Worm (Caenorhabditis elegans) whole organism, L4/young adult: Measurements from ENCODE around the gene cki-1.

ENCODE experiments used
- W03F9.2 ChIP-seq: fragments of 150-350 bp; optimal IDR thresholded peaks from 2 replicates; lab custom pipeline; 2014; ENCODE audit warnings: missing biosample characterization, missing genetic modification characterization
- dao-5 ChIP-seq: sonication (generic microtip); optimal IDR thresholded peaks from 2 replicates; lab custom pipeline; 2016; ENCODE audit warnings: missing genotype, missing genetic modification characterization, moderate library complexity, missing compliant biosample characterization
- him-1 ChIP-seq: sonication (generic microtip); optimal IDR thresholded peaks from 2 replicates; lab custom pipeline; 2016; ENCODE audit warnings: missing genotype, missing genetic modification reagents, missing genetic modification characterization, missing compliant biosample characterization

DNA sequence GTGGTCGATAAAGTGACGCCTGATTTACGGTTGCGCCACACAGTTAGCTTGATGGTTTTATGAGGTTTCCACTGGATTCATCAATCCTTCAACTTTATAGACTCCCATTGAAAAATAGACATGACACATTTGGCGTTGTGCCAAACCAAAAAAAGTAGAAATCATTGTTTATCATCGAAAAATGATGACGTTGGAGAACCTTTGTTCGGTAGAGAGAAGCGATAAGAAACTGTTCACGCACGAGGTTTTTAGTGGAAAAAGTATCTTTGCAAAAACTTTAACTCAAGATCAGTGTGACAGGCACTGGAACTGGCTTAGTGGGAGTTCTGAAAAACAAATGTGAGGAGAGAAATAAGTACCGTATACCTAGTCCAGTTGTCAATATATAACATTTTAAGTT, 2.6 kb downstream of the cki-1 start:
- TF ChIP-seq him-1 (no peak), W03F9.2 (tag; lab: Kevin White, UChicago) (no peak), dao-5 (tag; lab: Kevin White, UChicago) (no peak)
